Worm (Caenorhabditis elegans) whole organism, dauer: Measurements from ENCODE around the gene Y32B12B.1.

Experiments
- unc-62 ChIP-seq: sonication (generic microtip); optimal IDR thresholded peaks from 2 replicates; lab custom pipeline; 2017; ENCODE audit warnings: missing biosample characterization, missing genetic modification reagents, missing genetic modification characterization

Gene Y32B12B.1

DNA sequence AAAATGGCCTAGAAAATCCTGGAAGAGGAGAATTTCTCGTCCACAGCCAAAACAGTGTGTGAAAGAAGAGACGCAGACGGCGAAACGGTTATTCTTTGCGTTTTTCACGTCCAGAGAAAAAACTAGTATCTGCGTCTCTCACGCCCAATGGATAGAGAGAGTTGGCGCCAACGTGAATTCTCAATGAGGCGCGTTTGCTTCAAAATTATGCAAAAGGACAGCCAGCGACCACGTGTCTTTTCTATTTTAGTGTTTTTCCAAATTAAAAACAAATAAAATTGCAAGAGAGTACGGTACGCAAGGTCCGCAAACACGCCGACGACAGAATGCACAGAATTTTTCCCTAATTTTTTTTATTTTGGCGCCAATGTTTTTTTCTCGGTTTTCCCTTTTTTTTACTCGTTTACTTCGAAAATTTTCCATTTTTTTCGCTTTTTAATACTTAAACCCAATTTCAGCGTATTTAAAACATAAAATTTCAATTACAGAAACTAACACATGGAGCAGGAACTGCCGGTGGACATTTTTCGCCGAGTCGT is 1.2 kb downstream of the Y32B12B.1 start, which contains the start of gene Y32B12B.2:
Gene Y32B12B.2, plus strand, starts transcription at position 489 of the 539 bp plus-strand sequence.
- no peak for TF ChIP-seq unc-62 (GFP tag; lab: Kevin White, UChicago)

DNA sequence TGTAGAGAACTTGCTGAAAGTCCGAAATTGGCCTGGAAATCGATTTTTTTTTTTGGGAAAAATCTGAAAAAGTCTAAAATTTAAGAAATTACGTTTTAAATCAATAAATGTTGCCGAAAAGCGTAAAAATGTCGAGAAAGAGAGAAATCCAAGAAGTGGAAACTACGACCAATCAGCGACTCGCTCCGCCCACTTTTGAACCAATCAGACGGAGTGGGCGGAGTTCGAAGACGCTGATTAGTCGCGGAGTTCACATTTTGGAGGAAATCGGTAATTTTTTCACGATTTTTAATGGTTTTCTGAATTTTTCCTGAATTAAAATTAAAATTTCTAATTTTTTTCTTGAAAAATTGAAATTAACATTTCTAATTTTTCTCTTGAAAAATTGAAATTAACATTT is 2.9 kb downstream of the Y32B12B.1 start:
- no peak for TF ChIP-seq unc-62 (GFP tag; lab: Kevin White, UChicago)

DNA sequence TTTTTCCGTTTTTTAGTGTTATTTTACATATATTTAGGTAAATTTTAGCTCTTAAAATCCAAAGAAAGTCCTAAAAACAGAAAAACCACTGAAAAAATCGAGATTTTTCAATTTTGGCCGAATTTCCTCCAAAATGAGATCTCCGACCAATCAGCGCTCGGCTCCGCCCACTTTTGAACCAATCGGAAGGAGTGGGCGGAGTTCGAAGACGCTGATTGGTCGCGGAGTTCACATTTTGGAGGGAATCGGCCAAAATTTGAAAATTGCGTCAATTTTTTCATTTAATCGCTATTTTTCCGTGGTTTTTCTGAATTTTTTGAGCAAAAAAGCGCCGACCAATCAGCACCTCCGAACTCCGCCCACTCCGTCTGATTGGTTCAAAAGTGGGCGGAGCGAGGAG is 3.9 kb downstream of the Y32B12B.1 start:
- TF ChIP-seq unc-62 (GFP tag; lab: Kevin White, UChicago) = no peak

DNA sequence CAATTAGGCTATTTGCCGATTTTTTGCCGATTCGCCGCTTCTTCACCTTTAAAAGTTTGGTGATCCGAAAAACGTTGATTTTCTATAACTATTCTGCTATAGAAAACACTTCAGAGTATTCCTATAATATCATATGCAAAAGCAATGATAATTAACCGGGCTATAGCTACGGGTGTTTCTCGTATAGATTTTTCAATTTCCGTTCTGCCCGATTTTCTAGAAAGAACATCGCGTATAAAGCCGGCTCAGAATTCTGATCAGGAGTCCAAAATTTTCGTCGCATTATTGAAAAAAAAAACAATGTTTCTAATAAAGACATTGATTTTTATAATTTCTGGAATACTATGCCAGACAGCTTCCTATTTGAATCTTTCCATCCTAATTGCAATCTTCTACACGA is 13.9 kb downstream of the Y32B12B.1 start, which contains the start of gene srbc-65:
Gene srbc-65, plus strand, starts transcription at position 301 of the 400 bp plus-strand sequence.
- TF ChIP-seq unc-62 (GFP tag; lab: Kevin White, UChicago) = no peak

DNA sequence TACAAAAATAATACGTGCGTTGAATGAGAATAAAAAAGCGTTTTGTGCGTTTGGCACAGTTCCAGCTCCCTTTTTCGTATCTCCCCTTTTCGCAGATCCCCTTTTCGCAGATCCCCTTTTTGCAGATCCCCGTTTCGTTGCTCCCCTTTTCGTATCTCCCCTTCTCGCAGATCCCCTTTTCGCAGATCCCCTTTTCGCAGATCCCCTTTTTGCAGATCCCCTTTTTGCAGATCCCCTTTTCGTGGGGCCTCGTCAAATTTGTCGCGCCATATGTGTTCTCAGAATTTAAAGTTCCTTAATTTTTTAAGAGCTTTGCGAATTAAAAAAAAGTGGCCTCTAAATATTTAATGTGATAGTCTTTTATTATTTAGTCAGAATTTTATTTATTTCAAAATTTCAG is 16.1 kb downstream of the Y32B12B.1 start, which contains the start of gene Y32B12B.4:
Gene Y32B12B.4, plus strand, starts transcription at position 399 of the 400 bp plus-strand sequence.
- no peak for TF ChIP-seq unc-62 (GFP tag; lab: Kevin White, UChicago)

DNA sequence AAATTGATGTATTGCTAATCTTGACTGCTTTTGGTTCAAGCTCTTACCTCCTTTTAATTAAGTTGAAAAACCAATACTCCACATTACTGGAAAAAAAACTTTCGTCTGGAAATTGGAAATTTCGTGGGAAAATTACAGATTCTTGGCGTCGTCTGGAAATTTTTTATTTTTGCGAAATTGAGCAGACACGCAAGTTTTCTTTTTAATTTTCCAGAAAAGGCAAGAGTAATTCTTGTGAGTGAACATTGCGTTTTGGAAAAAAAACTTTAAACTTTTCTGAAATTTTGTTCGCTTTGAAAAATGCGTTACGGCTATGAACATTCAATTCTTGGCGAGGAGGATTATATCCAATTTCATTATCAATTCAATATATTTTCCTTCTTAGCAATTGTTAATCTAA is 28.8 kb downstream of the Y32B12B.1 start, which contains the start of gene sru-45:
Gene sru-45, plus strand, starts transcription at position 301 of the 400 bp plus-strand sequence.
- TF ChIP-seq unc-62 (GFP tag; lab: Kevin White, UChicago) = no peak

DNA sequence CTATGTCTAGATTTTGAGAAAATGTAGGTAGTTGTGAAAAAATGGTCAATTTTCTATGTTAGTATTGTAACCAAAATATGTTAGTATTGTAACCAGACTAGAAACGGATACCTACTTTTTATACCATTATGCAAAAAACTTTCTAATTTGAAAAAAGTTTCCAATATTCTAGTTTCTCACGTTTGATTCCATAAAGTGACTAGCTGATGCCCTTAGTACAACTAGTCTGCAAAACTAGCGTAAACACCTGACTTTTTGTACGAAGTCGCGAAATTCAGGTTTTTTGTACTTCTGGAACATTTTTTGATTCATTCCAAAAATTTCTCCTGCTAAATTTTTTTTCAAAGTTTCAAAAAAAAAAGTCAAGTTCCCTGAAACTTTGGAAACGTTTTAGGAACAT is 31.3 kb downstream of the Y32B12B.1 start:
- no peak for TF ChIP-seq unc-62 (GFP tag; lab: Kevin White, UChicago)

DNA sequence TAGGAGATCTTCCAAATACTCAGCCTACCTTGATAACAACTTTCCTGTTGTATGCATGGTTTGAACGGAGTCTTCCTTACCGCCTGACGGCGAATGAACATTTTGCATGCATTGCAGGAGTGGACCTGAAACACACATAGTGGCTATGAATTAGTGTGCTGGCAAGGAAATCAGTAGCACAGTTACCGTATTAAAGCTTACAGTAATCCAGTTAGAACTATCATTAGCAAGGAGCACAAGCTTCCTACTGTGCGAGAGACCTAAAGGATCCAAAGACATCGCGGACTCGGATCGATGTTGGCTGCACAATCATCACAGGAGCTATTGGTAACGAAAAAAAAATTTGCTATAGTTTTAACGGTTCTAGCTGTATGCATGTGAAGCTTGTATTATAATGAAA is 33.9 kb downstream of the Y32B12B.1 start, which contains the start of gene nhr-233:
Gene nhr-233, minus strand, starts transcription at position 101 of the 400 bp plus-strand sequence.
- no peak for TF ChIP-seq unc-62 (GFP tag; lab: Kevin White, UChicago)

DNA sequence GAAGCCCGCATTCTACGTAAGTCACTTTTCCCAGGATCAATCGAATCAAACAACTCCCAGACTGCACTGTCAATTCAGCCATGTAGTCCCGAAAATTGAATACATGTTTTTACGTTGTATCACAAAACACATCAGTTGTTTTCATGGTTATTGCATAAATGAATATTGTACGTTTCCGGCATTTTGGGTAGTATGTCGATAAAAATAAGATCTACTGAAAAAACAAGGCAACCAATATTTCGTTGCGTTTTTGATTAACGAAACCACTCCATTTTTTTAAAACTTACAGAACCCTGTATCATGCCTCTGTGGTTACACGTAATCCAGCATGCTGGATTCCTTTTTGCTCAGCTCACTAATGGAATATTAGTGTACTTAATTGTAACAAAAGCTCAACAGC is 36.4 kb downstream of the Y32B12B.1 start, which contains the start of gene str-149:
Gene str-149, plus strand, starts transcription at position 301 of the 400 bp plus-strand sequence.
- TF ChIP-seq unc-62 (GFP tag; lab: Kevin White, UChicago) = no peak

DNA sequence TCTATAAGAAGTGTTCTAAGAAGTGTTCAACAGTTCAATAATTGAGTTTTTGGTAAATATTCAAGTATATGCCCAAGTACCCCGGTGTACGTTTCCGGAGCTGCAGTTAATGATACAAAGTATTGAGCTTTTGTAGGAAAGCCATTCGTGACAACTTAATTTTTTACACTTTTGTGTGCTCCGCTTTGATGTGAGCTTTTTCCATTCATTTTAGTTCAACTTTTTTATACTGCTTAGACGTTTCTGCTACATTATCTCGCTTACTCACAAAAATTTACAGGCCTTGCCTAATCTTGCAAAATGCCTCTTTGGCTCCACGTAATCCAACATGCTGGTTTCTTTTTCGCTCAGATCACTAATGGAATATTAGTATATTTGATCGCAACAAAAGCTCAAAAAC is 39.1 kb downstream of the Y32B12B.1 start, which contains the start of gene str-151:
Gene str-151, plus strand, starts transcription at position 301 of the 400 bp plus-strand sequence.
- TF ChIP-seq unc-62 (GFP tag; lab: Kevin White, UChicago) = no peak

DNA sequence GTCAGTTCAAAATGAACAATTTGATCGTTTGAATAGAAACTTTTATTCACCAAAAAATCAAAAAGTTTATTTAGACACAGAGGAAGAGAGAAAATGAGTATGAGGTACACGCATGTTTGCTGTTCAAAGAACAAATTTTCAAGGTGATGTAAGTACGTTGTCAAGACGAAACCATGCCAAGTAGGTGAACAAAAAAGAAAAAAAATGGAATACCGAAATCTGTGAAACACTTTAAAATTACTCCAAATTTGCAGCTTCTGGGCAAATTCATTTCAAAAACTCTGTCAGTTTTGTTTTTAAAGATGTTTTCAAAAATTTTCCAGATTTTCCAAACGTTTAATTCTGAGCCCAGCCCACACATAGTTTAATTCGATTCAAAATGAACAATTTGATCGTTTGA is 43.6 kb downstream of the Y32B12B.1 start, which contains the start of gene nhr-271:
Gene nhr-271, minus strand, starts transcription at position 101 of the 400 bp plus-strand sequence.
- TF ChIP-seq unc-62 (GFP tag; lab: Kevin White, UChicago) = no peak

DNA sequence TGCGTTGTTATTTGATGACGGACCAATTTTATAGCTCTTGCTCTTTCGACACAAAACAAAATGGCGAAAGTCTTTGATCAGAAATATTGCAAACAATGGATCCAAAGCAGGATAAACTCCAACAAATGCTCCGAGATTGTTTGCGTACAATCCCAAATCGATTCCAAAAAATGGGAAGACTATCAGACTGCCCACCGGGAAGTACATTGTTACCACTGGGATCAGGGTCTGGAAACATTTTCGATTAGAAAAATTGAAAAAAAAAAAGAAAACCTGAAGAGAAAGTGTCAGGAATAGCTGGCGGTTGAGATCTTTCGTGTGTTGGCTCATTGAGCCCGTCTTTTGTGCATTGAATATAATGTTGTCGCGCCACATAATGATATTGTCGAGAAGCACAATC is 44.3 kb downstream of the Y32B12B.1 start:
- no peak for TF ChIP-seq unc-62 (GFP tag; lab: Kevin White, UChicago)

DNA sequence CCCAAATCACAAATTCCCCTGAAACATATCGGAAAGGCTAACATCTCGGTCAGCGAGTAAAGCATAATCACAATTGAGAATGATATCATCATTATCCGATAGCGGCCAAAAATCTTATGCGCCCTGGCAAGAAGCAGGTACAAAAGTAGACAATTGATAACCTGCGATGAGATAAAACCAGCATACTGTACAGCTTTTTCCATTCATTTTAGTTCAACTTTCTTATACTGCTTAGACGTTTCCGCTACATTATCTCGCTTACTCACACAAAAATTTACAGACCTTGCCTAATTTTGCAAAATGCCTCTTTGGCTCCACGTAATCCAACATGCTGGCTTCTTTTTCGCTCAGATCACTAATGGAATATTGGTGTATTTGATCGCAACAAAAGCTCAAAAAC is 46.2 kb downstream of the Y32B12B.1 start, which contains the start of gene str-150:
Gene str-150, plus strand, starts transcription at position 301 of the 400 bp plus-strand sequence.
- TF ChIP-seq unc-62 (GFP tag; lab: Kevin White, UChicago) = no peak
